Worm (Caenorhabditis elegans) whole organism, L3 larva: ENCODE measurements around the gene Y50D4A.4.
A peak's percentile ranks its signal among the peaks of the same experiment; 100 is the strongest.

ENCODE experiments used
- R02D3.7 ChIP-seq: fragments of 150-350 bp; optimal IDR thresholded peaks from 2 replicates; lab custom pipeline; 2014; ENCODE audit warnings: missing biosample characterization, missing genetic modification characterization
- ZK546.5 ChIP-seq: sonication (generic microtip); optimal IDR thresholded peaks from 2 replicates; lab custom pipeline; 2017; ENCODE audit warnings: missing biosample characterization, missing genetic modification characterization
- ama-1 ChIP-seq: fragments of 150-350 bp; optimal IDR thresholded peaks from 2 replicates; lab custom pipeline; 2018
- ceh-16 ChIP-seq: sonication (generic microtip); optimal IDR thresholded peaks from 2 replicates; lab custom pipeline; 2017; ENCODE audit warnings: missing biosample characterization, missing genetic modification characterization
- ceh-82 ChIP-seq: fragments of 150-350 bp; optimal IDR thresholded peaks from 2 replicates; lab custom pipeline; 2014; ENCODE audit warnings: missing biosample characterization, missing genetic modification characterization
- egl-5 ChIP-seq: fragments of 150-350 bp; optimal IDR thresholded peaks from 2 replicates; lab custom pipeline; 2017; ENCODE audit warnings: missing biosample characterization, missing genetic modification reagents, missing genetic modification characterization, inconsistent platforms
- elt-2 ChIP-seq: sonication (generic microtip); optimal IDR thresholded peaks from 2 replicates; lab custom pipeline; 2016; ENCODE audit warnings: missing genetic modification reagents, mild to moderate bottlenecking, missing genetic modification characterization, missing compliant biosample characterization
- fkh-10 ChIP-seq: sonication (generic microtip); optimal IDR thresholded peaks from 2 replicates; lab custom pipeline; 2017; ENCODE audit warnings: missing biosample characterization, missing genetic modification reagents, missing genetic modification characterization
- fkh-2 ChIP-seq: fragments of 150-350 bp; optimal IDR thresholded peaks from 2 replicates; lab custom pipeline; 2014; ENCODE audit warnings: missing biosample characterization, missing genetic modification reagents, missing genetic modification characterization
- hmg-11 ChIP-seq: sonication (generic microtip); optimal IDR thresholded peaks from 2 replicates; lab custom pipeline; 2016; ENCODE audit warnings: missing genetic modification characterization, missing compliant biosample characterization
- jun-1 ChIP-seq: fragments of 150-350 bp; optimal IDR thresholded peaks from 2 replicates; lab custom pipeline; 2014; ENCODE audit warnings: missing biosample characterization, missing genetic modification reagents, missing genetic modification characterization
- lin-15B ChIP-seq: fragments of 150-350 bp; optimal IDR thresholded peaks from 2 replicates; lab custom pipeline; 2014; ENCODE audit warnings: missing biosample characterization, missing genetic modification characterization
- lin-39 ChIP-seq: fragments of 150-350 bp; optimal IDR thresholded peaks from 2 replicates; lab custom pipeline; 2018; ENCODE audit warnings: missing biosample characterization, missing genetic modification reagents, missing genetic modification characterization
- lsy-12 ChIP-seq: sonication (generic microtip); optimal IDR thresholded peaks from 2 replicates; lab custom pipeline; 2016; ENCODE audit warnings: mild to moderate bottlenecking, missing genetic modification characterization, missing compliant biosample characterization
- nfya-1 ChIP-seq: sonication (generic microtip); optimal IDR thresholded peaks from 2 replicates; lab custom pipeline; 2017; ENCODE audit warnings: missing genetic modification characterization, mild to moderate bottlenecking, missing compliant biosample characterization, antibody characterized with exemption, moderate library complexity; ENCODE audit not compliant: insufficient read depth
- nhr-11 ChIP-seq: fragments of 150-350 bp; optimal IDR thresholded peaks from 2 replicates; lab custom pipeline; 2014; ENCODE audit warnings: missing biosample characterization, missing genetic modification characterization
- nhr-67 ChIP-seq: fragments of 150-350 bp; optimal IDR thresholded peaks from 2 replicates; lab custom pipeline; 2014; ENCODE audit warnings: missing biosample characterization, missing genetic modification characterization
- pha-4 ChIP-seq: fragments of 150-350 bp; optimal IDR thresholded peaks from 2 replicates; lab custom pipeline; 2014; ENCODE audit warnings: missing biosample characterization, missing genetic modification reagents, missing genetic modification characterization
- pqm-1 ChIP-seq: fragments of 150-350 bp; optimal IDR thresholded peaks from 2 replicates; lab custom pipeline; 2017; ENCODE audit warnings: missing biosample characterization, missing genetic modification characterization, inconsistent platforms
- sea-2 ChIP-seq: fragments of 150-350 bp; sonication (generic microtip); optimal IDR thresholded peaks from 4 replicates; lab custom pipeline; 2014; ENCODE audit warnings: missing biosample characterization, missing genetic modification reagents, missing genetic modification characterization
- snpc-4 ChIP-seq: fragments of 150-350 bp; optimal IDR thresholded peaks from 2 replicates; lab custom pipeline; 2014; ENCODE audit warnings: missing biosample characterization, missing genetic modification characterization
- tbx-2 ChIP-seq: sonication (generic microtip); optimal IDR thresholded peaks from 2 replicates; lab custom pipeline; 2016; ENCODE audit warnings: mild to moderate bottlenecking, missing genetic modification characterization, missing compliant biosample characterization
- unc-39 ChIP-seq: sonication (generic microtip); optimal IDR thresholded peaks from 4 replicates; lab custom pipeline; 2017; ENCODE audit warnings: missing biosample characterization, missing genetic modification characterization
- zag-1 ChIP-seq: fragments of 150-350 bp; optimal IDR thresholded peaks from 2 replicates; lab custom pipeline; 2014; ENCODE audit warnings: missing biosample characterization, missing genetic modification characterization
- ztf-11 ChIP-seq: fragments of 150-350 bp; optimal IDR thresholded peaks from 2 replicates; lab custom pipeline; 2014; ENCODE audit warnings: missing biosample characterization, missing genetic modification characterization

Y50D4A.4 gene

DNA sequence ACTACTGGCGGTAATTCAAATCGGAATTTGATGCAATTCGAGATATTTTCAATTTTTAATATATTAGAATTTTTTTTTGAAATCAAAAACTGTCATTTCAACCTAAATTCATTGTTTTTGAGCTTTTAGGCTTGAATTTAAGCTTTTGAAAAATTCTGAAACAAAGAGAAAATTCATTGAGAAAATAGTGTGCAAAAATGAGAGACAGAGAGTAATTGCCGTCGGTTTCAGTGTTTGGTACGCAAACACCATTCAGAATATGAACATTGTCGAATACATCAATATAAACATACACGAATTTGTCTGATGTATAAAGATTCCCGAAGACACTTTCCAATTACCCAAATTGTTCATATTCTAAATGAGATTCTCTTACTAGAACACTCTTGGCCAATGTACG, 5.8 kb upstream of the Y50D4A.4 start:
- no peak for TF ChIP-seq elt-2 (tag; lab: Kevin White, UChicago)
- no peak for TF ChIP-seq fkh-10 (GFP tag; lab: Kevin White, UChicago)
- TF ChIP-seq lin-15B (tag; lab: Kevin White, UChicago): peak; percentile 4

DNA sequence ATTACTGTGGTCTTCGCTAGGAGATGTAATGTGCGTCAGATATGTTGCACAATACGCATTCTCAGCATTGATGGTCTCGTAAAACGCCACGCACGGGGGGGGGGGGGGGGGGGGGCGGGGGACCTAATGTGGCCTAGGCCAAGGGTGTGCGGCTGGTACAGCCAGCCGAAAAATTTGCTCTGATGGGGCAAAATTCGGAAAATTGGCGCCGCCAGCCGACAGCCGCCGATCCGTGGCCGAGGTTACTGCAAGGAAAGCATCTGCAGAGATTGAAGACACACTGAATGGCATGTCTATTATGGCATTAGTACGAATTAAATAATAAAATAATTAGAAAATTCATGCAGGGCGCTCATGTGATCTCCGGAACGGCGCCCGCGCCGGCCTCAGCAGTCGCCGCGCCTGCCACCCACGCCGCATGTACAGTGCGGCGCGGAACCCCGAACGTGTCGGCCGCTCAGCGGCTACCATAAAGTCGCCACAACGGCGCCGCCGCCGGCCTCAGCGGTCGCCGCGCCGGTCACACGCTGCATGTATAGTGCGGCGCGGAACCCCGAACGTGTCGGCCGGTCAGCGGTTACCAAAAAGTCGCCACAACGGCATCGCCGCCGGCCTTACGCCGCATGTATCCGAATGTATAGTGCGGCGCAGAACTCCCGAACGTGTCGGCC, 3.4 kb upstream of the Y50D4A.4 start, which contains the start of gene Y50D4A.6:
Y50D4A.6 (minus strand) TSS at position 51 of the 671 bp plus-strand sequence.
- TF ChIP-seq lsy-12 (no peak), ama-1 (lab: Kevin White, UChicago) (no peak)

DNA sequence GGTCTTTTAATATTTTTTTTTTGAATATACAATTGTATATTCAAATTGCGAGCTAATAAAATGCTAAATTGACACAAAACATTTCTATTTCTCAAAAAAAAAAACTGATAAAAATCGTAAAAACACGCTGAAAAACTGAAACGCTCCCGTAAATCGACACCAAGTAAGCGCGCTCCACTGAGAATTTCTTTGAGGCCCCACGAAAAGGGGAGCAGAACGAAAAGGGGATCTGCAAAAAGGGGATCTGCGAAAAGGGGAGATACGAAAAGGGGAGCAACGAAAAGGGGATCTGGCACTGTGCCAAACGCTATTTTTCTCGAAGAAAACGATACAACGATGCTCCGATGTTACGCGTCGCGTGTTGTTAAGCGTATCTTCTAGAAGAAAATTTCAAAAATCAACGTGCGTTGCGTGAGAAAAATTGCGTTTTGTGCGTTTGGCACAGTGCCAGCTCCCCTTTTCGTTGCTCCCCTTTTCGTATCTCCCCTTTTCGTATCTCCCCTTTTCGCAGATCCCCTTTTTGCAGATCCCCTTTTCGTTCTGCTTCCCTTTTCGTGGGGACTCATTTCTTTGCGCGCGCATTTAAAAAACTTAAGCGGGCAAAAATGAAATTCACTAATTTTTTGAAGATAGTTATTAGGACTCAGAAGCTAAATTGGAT, 1.3 kb upstream of the Y50D4A.4 start:
- TF ChIP-seq lsy-12 (peak; percentile 27), lin-15B (tag; lab: Kevin White, UChicago) (peak; percentile 29), elt-2 (tag; lab: Kevin White, UChicago) (peak; percentile 10), R02D3.7 (peak; percentile 87), nfya-1 (peak; percentile 23)

DNA sequence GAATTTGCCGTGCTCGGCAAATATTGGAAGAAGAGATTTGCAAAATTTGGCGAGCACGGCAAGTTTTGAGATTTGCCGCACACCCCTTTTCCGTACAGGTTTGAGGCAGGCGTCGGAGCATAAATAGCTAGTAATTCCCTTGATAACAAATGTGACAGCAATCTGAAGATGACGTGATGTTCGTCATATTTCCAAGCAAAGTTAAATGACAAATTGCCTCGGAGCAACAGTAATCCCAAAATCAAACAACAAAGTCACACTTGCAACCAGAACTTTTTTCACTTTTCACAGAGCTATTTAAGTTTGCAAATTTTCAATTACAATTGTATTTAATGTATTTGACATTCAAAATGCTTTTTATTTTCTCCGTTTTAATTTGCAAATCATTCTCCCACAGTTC, 16.6 kb downstream of the Y50D4A.4 start, which contains the start of gene F25A2.1:
F25A2.1 (plus strand) TSS at position 301 of the 400 bp plus-strand sequence.
- TF ChIP-seq zag-1 (tag; lab: Kevin White, UChicago) (no peak), R02D3.7 (no peak), elt-2 (tag; lab: Kevin White, UChicago) (peak; percentile 12)

DNA sequence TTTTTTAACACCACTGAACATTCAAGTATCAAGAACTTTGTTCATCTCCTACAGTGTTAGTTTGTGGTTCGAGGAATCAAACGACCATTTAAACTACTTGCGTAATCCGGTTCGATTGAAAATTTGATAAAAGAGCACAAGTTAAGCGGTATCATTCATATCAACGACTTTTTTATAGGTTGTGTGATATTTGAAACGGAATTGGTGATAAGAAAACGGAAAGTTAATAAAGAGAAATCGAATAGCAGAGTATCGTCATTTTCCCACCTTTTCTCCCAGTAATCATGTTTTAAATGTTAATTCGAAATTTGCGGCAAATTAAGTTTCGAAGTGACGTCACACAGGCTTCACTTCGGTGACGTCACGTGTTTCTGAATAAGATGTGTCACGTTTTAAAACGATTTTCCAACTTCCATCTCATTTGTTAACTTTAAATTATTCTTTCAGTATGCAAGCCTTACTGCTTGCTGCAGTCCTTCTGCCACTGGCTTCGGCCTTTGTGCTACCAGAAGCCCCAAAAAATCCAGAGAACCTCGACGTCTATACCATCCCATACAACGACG, 19.6 kb downstream of the Y50D4A.4 start, which contains the start of gene T21H3.1:
T21H3.1 (plus strand) TSS at position 448 of the 563 bp plus-strand sequence.
- peak; percentile 96 for TF ChIP-seq elt-2 (tag; lab: Kevin White, UChicago)
- peak; percentile 44 for TF ChIP-seq jun-1 (tag; lab: Kevin White, UChicago)
- no peak for TF ChIP-seq nhr-67 (tag; lab: Kevin White, UChicago)
- TF ChIP-seq pqm-1 (tag; lab: Kevin White, UChicago): peak; percentile 95
- TF ChIP-seq, all 47 proteins: peak for 3

DNA sequence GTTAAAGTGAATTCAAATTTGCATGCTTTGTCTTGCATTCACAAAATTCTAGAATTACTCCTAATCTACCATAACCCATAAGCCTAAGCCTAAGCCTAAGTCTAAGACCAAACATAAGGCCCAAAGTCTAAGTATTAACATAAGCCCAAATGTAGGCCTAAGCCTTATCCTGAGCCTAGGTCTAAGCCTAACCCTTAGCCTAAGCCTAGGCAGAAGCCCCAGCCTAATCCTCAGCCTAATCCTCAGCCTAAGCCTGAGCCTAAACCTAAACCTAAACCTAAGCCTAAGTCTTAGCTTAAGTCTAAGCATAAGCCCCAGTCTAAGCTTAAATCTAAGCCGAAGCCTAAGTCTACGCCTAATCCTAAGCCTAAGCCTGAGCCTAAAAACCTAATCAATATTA, 25.3 kb downstream of the Y50D4A.4 start:
- TF ChIP-seq lin-39 (tag; lab: Kevin White, UChicago) (no peak), pha-4 (tag; lab: Kevin White, UChicago) (no peak), ama-1 (lab: Kevin White, UChicago) (no peak), sea-2 (GFP tag; lab: Kevin White, UChicago) (no peak), nhr-67 (tag; lab: Kevin White, UChicago) (no peak), snpc-4 (tag; lab: Kevin White, UChicago) (no peak), ceh-82 (tag; lab: Kevin White, UChicago) (no peak), egl-5 (tag; lab: Kevin White, UChicago) (no peak), lsy-12 (no peak), hmg-11 (tag; lab: Kevin White, UChicago) (no peak), ztf-11 (tag; lab: Kevin White, UChicago) (no peak), tbx-2 (tag; lab: Kevin White, UChicago) (no peak), ZK546.5 (tag; lab: Kevin White, UChicago) (no peak), nhr-11 (tag; lab: Kevin White, UChicago) (no peak), unc-39 (no peak)
- TF ChIP-seq, all 47 proteins: peak for 0

DNA sequence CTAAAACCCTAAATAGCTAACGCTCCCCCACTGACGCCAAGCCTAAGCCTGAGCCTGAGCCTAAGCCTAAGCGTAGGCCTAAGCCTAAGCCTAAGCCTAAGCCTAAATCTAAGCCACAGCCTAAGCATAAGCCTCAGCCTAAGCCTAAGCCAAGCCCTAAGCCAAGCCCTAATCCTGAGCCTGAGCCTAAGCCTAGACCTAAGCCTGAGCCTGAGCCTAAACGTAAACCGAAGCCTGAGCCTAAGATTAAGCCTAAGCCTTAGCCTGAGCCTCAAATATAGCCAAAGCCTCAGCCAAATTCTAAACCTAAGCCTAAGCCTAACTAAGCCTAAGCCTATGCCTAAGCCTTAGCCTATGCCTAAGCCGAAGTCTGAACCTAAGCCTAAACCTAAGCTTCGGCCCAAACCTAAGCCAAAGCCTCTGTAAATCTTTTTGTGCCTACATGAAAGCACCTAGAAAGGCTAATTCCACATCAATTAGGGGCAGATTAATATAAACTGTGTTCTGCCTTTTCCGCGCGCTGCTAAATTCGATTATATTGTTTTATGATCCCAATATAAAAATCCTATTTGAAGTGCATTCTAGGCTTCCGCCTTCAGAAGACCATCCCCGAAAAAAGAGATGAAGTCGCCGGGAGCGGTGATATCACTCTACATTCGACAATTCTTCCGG, 30.7 kb downstream of the Y50D4A.4 start, which contains the start of gene ptr-16:
ptr-16 (plus strand) TSS at position 622 of the 672 bp plus-strand sequence.
- TF ChIP-seq pha-4 (tag; lab: Kevin White, UChicago) (no peak), sea-2 (GFP tag; lab: Kevin White, UChicago) (no peak), ceh-16 (tag; lab: Kevin White, UChicago) (no peak), unc-39 (no peak), fkh-2 (tag; lab: Kevin White, UChicago) (no peak), zag-1 (tag; lab: Kevin White, UChicago) (no peak), elt-2 (tag; lab: Kevin White, UChicago) (no peak)
